Fruit fly (Drosophila melanogaster) whole organism, embryonic: Measurements from ENCODE around the gene ABCB7.
A peak's percentile ranks its signal among the peaks of the same experiment; 100 is the strongest.

Source experiments
- ATbp ChIP-seq: fragments of 200-800 bp; sonication (Bioruptor generic); optimal IDR thresholded peaks from 2 replicates; lab custom pipeline; 2017; ENCODE audit warnings: missing biosample characterization, mild to moderate bottlenecking, missing genetic modification characterization, missing genetic modification reagents
- BtbVII ChIP-seq: fragments of 200-800 bp; sonication (Bioruptor generic); optimal IDR thresholded peaks from 3 replicates; lab custom pipeline; 2017; ENCODE audit warnings: missing biosample characterization, mild to moderate bottlenecking, missing genetic modification characterization
- CG15269 ChIP-seq: fragments of 200-800 bp; sonication (Bioruptor generic); optimal IDR thresholded peaks from 2 replicates; lab custom pipeline; 2018; ENCODE audit warnings: missing biosample characterization, mild to moderate bottlenecking, missing genetic modification characterization, moderate library complexity
- CG18262 ChIP-seq: fragments of 200-800 bp; optimal IDR thresholded peaks from 3 replicates; lab custom pipeline; 2019; ENCODE audit warnings: missing biosample characterization, mild to moderate bottlenecking, missing genetic modification characterization, moderate library complexity
- CG42726 ChIP-seq: fragments of 200-800 bp; sonication (Bioruptor generic); IDR thresholded peaks from 2 replicates; pipeline ENCODE4 v1.3.6; 2022; ENCODE audit warnings: missing biosample characterization, missing genetic modification characterization; ENCODE audit not compliant: partially characterized antibody
- CG7556 ChIP-seq: fragments of 200-800 bp; sonication (Bioruptor generic); optimal IDR thresholded peaks from 2 replicates; lab custom pipeline; 2017; ENCODE audit warnings: missing biosample characterization, mild to moderate bottlenecking, missing genetic modification characterization
- CG8089 ChIP-seq: fragments of 200-800 bp; sonication (Bioruptor generic); optimal IDR thresholded peaks from 3 replicates; lab custom pipeline; 2016; ENCODE audit warnings: missing biosample characterization, missing genetic modification characterization
- CG8478 ChIP-seq: fragments of >200 bp; optimal IDR thresholded peaks from 2 replicates; lab custom pipeline; 2018
- CG8944 ChIP-seq: fragments of 200-800 bp; sonication (Bioruptor generic); optimal IDR thresholded peaks from 3 replicates; lab custom pipeline; 2016; ENCODE audit warnings: missing biosample characterization, missing genetic modification characterization
- Ets65A ChIP-seq: fragments of 200-800 bp; sonication (Bioruptor generic); peaks from one replicate; lab custom pipeline; 2016; ENCODE audit warnings: missing biosample characterization, missing genetic modification characterization
- Med ChIP-seq: fragments of 200-800 bp; sonication (Bioruptor generic); peaks from one replicate; lab custom pipeline; 2016; ENCODE audit warnings: missing biosample characterization, missing genetic modification characterization, mild to moderate bottlenecking, inconsistent platforms, moderate library complexity
- Nf-YA ChIP-seq: fragments of 200-800 bp; sonication (Bioruptor generic); IDR thresholded peaks from 2 replicates; pipeline ENCODE4 v1.3.6; 2022; ENCODE audit warnings: missing biosample characterization, missing genetic modification characterization
- Pdp1 ChIP-seq, 2 experiments: fragments of 200-800 bp; sonication (Bioruptor generic); optimal IDR thresholded peaks; 3 replicates each; lab custom pipeline; 2016; ENCODE audit warnings: missing biosample characterization in 2 of 2, missing genetic modification characterization in 2 of 2, mild to moderate bottlenecking in 1 of 2, moderate library complexity in 1 of 2
- Ravus ChIP-seq: fragments of 200-800 bp; sonication (Bioruptor generic); IDR thresholded peaks from 2 replicates; pipeline ENCODE4 v1.3.6; 2022; ENCODE audit warnings: missing biosample characterization, missing genetic modification characterization
- trh ChIP-seq: fragments of 200-800 bp; sonication (Bioruptor generic); optimal IDR thresholded peaks from 2 replicates; lab custom pipeline; 2016; ENCODE audit warnings: missing biosample characterization, missing genetic modification characterization
- yki ChIP-seq: fragments of >200 bp; optimal IDR thresholded peaks from 3 replicates; lab custom pipeline; 2018
- zen ChIP-seq: fragments of 200-800 bp; sonication (Bioruptor generic); optimal IDR thresholded peaks from 3 replicates; lab custom pipeline; 2018; ENCODE audit warnings: missing biosample characterization, mild to moderate bottlenecking, missing genetic modification characterization, moderate library complexity

The ABCB7 gene

dm6 chr3L:1668504-1668903, 50.3 kb downstream of the ABCB7 start, which contains the start of gene RpL23A (continued):
- TF ChIP-seq CG15269 (tag; lab: Kevin White, UChicago) (peak; percentile 86), CG7556 (peak; percentile 87), Pdp1 (GFP tag; optimal IDR thresholded peaks at IDR 0.05; lab: Kevin White, UChicago) (peak; percentile 92 to 93), Ravus (peak; percentile 62), CG8089 (GFP tag; lab: Kevin White, UChicago) (peak; percentile 97), Med (GFP tag; lab: Kevin White, UChicago) (peak; percentile 100), zen (tag; lab: Kevin White, UChicago) (peak; percentile 90), CG18262 (peak; percentile 82), ATbp (GFP tag; lab: Kevin White, UChicago) (peak; percentile 93), yki (lab: Kevin White, UChicago) (no peak), Nf-YA (GFP tag; lab: Robert Waterston, UW) (peak; percentile 87)

DNA sequence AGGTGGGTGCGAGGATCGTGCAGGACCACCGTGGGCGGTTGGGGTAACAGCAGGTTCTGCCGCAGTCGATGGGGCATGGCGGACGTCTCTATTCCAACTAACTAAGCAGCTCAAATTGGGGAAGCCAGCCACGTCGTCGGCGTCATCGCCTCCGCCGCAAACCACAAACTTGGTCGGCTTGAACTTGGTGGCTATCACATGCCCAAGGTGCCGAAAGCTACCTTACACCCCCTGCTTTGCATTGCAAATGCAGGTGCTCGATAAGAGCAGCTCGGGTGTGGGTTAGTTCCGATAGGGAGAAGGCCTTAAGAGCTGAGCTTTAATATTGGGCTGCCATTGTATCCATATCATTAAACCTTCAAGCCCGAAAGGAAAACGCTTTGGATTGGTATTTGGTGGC, 51.8 kb downstream of the ABCB7 start, which contains the start of gene RabX5:
Gene RabX5 (minus strand): TSS at position 101 of the 400 bp plus-strand sequence.
- TF ChIP-seq CG8944 (GFP tag; lab: Kevin White, UChicago) (no peak), CG8478 (lab: Kevin White, UChicago) (peak; percentile 4), CG42726 (GFP tag; lab: Robert Waterston, UW) (no peak), Med (GFP tag; lab: Kevin White, UChicago) (peak; percentile 55), BtbVII (GFP tag; lab: Kevin White, UChicago) (no peak)

dm6 chr3L:1672627-1673026, 54.4 kb downstream of the ABCB7 start, which contains the start of gene CG13930:
CG13930 (minus strand) TSS chr3L:1672727.
- TF ChIP-seq Ets65A (GFP tag; lab: Kevin White, UChicago) (peak; percentile 26), trh (no peak)
